Fruit fly (Drosophila melanogaster) whole organism, pupa: ENCODE measurements around the gene CG8541.

ENCODE experiments used
- CG10348 ChIP-seq: fragments of 200-800 bp; sonication (Bioruptor generic); IDR thresholded peaks from 2 replicates; pipeline ENCODE4 v1.3.6; 2022; ENCODE audit warnings: missing biosample characterization, missing genetic modification characterization
- CG12605 ChIP-seq: fragments of 200-800 bp; sonication (Bioruptor generic); IDR thresholded peaks from 2 replicates; pipeline ENCODE4 v1.3.6; 2022; ENCODE audit warnings: missing biosample characterization, missing genetic modification characterization
- CG13204 ChIP-seq: fragments of 200-800 bp; sonication (Bioruptor generic); optimal IDR thresholded peaks from 2 replicates; lab custom pipeline; 2018; ENCODE audit warnings: missing biosample characterization, mild to moderate bottlenecking, missing genetic modification characterization, moderate library complexity
- CG14655 ChIP-seq: fragments of 200-800 bp; sonication (Bioruptor generic); optimal IDR thresholded peaks from 3 replicates; lab custom pipeline; 2017; ENCODE audit warnings: mild to moderate bottlenecking, missing biosample characterization, missing genetic modification reagents, missing genetic modification characterization
- CG15710 ChIP-seq: fragments of 200-800 bp; sonication (Bioruptor generic); optimal IDR thresholded peaks from 2 replicates; lab custom pipeline; 2018; ENCODE audit warnings: missing biosample characterization, mild to moderate bottlenecking, missing genetic modification characterization, moderate library complexity
- CG17806 ChIP-seq: fragments of 200-800 bp; sonication (Bioruptor generic); optimal IDR thresholded peaks from 2 replicates; lab custom pipeline; 2018; ENCODE audit warnings: missing biosample characterization, mild to moderate bottlenecking, missing genetic modification characterization, moderate library complexity
- CG32121 ChIP-seq: fragments of 200-800 bp; sonication (Bioruptor generic); IDR thresholded peaks from 2 replicates; pipeline ENCODE4 v1.3.6; 2022; ENCODE audit warnings: missing biosample characterization, missing genetic modification characterization
- CG34367 ChIP-seq: fragments of 200-800 bp; sonication (Bioruptor generic); optimal IDR thresholded peaks from 2 replicates; lab custom pipeline; 2018; ENCODE audit warnings: missing biosample characterization, mild to moderate bottlenecking, missing genetic modification characterization
- CG4496 ChIP-seq: fragments of 200-800 bp; sonication (Bioruptor generic); IDR thresholded peaks from 3 replicates; pipeline ENCODE4 v1.3.6; 2022; ENCODE audit warnings: missing biosample characterization, missing genetic modification characterization
- CG8159 ChIP-seq: fragments of 200-800 bp; sonication (Bioruptor generic); optimal IDR thresholded peaks from 3 replicates; lab custom pipeline; 2018; ENCODE audit warnings: missing biosample characterization, mild to moderate bottlenecking, missing genetic modification characterization, moderate library complexity
- CG8301 ChIP-seq: fragments of 200-800 bp; sonication (Bioruptor generic); optimal IDR thresholded peaks from 2 replicates; lab custom pipeline; 2018; ENCODE audit warnings: missing biosample characterization, mild to moderate bottlenecking, missing genetic modification characterization
- CG9948 ChIP-seq: fragments of 200-800 bp; sonication (Bioruptor generic); optimal IDR thresholded peaks from 2 replicates; lab custom pipeline; 2018; ENCODE audit warnings: missing biosample characterization, mild to moderate bottlenecking, missing genetic modification characterization, moderate library complexity
- D1 ChIP-seq: fragments of 200-800 bp; sonication (Bioruptor generic); optimal IDR thresholded peaks from 2 replicates; lab custom pipeline; 2018; ENCODE audit warnings: missing biosample characterization, mild to moderate bottlenecking, missing genetic modification characterization, moderate library complexity
- EcR ChIP-seq: fragments of 200-800 bp; sonication (Bioruptor generic); optimal IDR thresholded peaks from 3 replicates; lab custom pipeline; 2019; ENCODE audit warnings: missing biosample characterization, missing genetic modification characterization, mild to moderate bottlenecking, moderate library complexity, missing genetic modification reagents
- Ets98B ChIP-seq: fragments of 200-800 bp; sonication (Bioruptor generic); IDR thresholded peaks from 2 replicates; pipeline ENCODE4 v1.3.6; 2022; ENCODE audit warnings: missing biosample characterization, missing genetic modification characterization
- Pif1A ChIP-seq: fragments of 200-800 bp; sonication (Bioruptor generic); optimal IDR thresholded peaks from 3 replicates; lab custom pipeline; 2016; ENCODE audit warnings: missing biosample characterization, missing genetic modification characterization
- Pif1B ChIP-seq: fragments of 200-800 bp; sonication (Bioruptor generic); optimal IDR thresholded peaks from 3 replicates; lab custom pipeline; 2016; ENCODE audit warnings: missing biosample characterization, missing genetic modification characterization
- Snoo ChIP-seq: fragments of 200-800 bp; sonication (Bioruptor generic); optimal IDR thresholded peaks from 3 replicates; lab custom pipeline; 2017; ENCODE audit warnings: missing biosample characterization, mild to moderate bottlenecking, missing genetic modification characterization, inconsistent platforms
- fd96Ca ChIP-seq: fragments of 200-800 bp; sonication (Bioruptor generic); IDR thresholded peaks from 3 replicates; pipeline ENCODE4 v1.3.6; 2022; ENCODE audit warnings: missing biosample characterization, missing genetic modification characterization
- gl ChIP-seq: fragments of 200-800 bp; sonication (Bioruptor generic); optimal IDR thresholded peaks from 2 replicates; lab custom pipeline; 2018; ENCODE audit warnings: missing biosample characterization, mild to moderate bottlenecking, missing genetic modification characterization
- rn ChIP-seq: fragments of 200-800 bp; sonication (Bioruptor generic); IDR thresholded peaks from 2 replicates; pipeline ENCODE4 v1.3.6; 2022; ENCODE audit warnings: missing biosample characterization, missing genetic modification characterization

CG8541 gene

dm6 chr3L:7450553-7450952, 20.8 kb upstream of the CG8541 start, which contains the start of gene CG33278:
CG33278 (plus strand) TSS chr3L:7450853.
- no peak for TF ChIP-seq CG13204 (GFP tag; lab: Kevin White, UChicago)
- TF ChIP-seq Ets98B (GFP tag; lab: Robert Waterston, UW): no peak
- no peak for TF ChIP-seq fd96Ca
- no peak for TF ChIP-seq CG9948 (tag; lab: Kevin White, UChicago)
- no peak for TF ChIP-seq CG12605 (GFP tag; lab: Robert Waterston, UW)

- TF ChIP-seq Pif1B (no peak), Pif1A (no peak), CG14655 (GFP tag; lab: Kevin White, UChicago) (no peak), CG8301 (tag; lab: Kevin White, UChicago) (no peak), CG17806 (no peak), rn (no peak), CG10348 (GFP tag; lab: Robert Waterston, UW) (no peak)
Measured at dm6 chr3L:7455849-7456248, 15.5 kb upstream of the CG8541 start, which contains the start of gene ppk26. ppk26 (plus strand) TSS chr3L:7456149.

dm6 chr3L:7465209-7465608, 6.2 kb upstream of the CG8541 start, which contains the start of the genes CG42660, CG42661 and Tsp66A:
CG42660 (plus strand) TSS chr3L:7465509.
CG42661 (plus strand) TSS chr3L:7465509.
Tsp66A (plus strand) TSS chr3L:7465509.
- TF ChIP-seq CG34367 (tag; lab: Kevin White, UChicago): no peak
- no peak for TF ChIP-seq Snoo (tag; lab: Kevin White, UChicago)
- no peak for TF ChIP-seq CG14655 (GFP tag; lab: Kevin White, UChicago)
- no peak for TF ChIP-seq CG9948 (tag; lab: Kevin White, UChicago)
- no peak for TF ChIP-seq rn
- TF ChIP-seq CG15710 (tag; lab: Kevin White, UChicago): no peak
- TF ChIP-seq CG10348 (GFP tag; lab: Robert Waterston, UW): no peak
- TF ChIP-seq CG8301 (tag; lab: Kevin White, UChicago): no peak
- no peak for TF ChIP-seq CG12605 (GFP tag; lab: Robert Waterston, UW)
- no peak for TF ChIP-seq EcR (GFP tag; lab: Kevin White, UChicago)
- TF ChIP-seq Pif1A: no peak
- TF ChIP-seq CG17806: no peak

- no peak for TF ChIP-seq fd96Ca
- TF ChIP-seq CG17806: no peak
- no peak for TF ChIP-seq CG15710 (tag; lab: Kevin White, UChicago)
- TF ChIP-seq D1 (tag; lab: Kevin White, UChicago): no peak
Measured at dm6 chr3L:7470202-7470601, 1.2 kb upstream of the CG8541 start, which contains the start of gene CG8543. CG8543 (minus strand) TSS chr3L:7470302.

dm6 chr3L:7475270-7475669, 3.9 kb downstream of the CG8541 start, which contains the start of gene CG43292:
CG43292 (plus strand) TSS chr3L:7475570.
- no peak for TF ChIP-seq Snoo (tag; lab: Kevin White, UChicago)
- no peak for TF ChIP-seq CG32121 (GFP tag; lab: Robert Waterston, UW)
- no peak for TF ChIP-seq CG14655 (GFP tag; lab: Kevin White, UChicago)
- no peak for TF ChIP-seq Pif1B
- TF ChIP-seq CG12605 (GFP tag; lab: Robert Waterston, UW): no peak

dm6 chr3L:7485667-7486066, 14.3 kb downstream of the CG8541 start, which contains the start of gene mthl6:
mthl6 (plus strand) TSS chr3L:7485967.
- TF ChIP-seq CG10348 (GFP tag; lab: Robert Waterston, UW) (no peak), fd96Ca (no peak), CG4496 (GFP tag; lab: Robert Waterston, UW) (no peak), CG32121 (GFP tag; lab: Robert Waterston, UW) (no peak), CG8301 (tag; lab: Kevin White, UChicago) (no peak), CG9948 (tag; lab: Kevin White, UChicago) (no peak), CG14655 (GFP tag; lab: Kevin White, UChicago) (no peak), Snoo (tag; lab: Kevin White, UChicago) (no peak), CG8159 (no peak), EcR (GFP tag; lab: Kevin White, UChicago) (no peak), CG17806 (no peak), CG34367 (tag; lab: Kevin White, UChicago) (no peak), gl (tag; lab: Kevin White, UChicago) (no peak), CG12605 (GFP tag; lab: Robert Waterston, UW) (no peak), rn (no peak), Pif1B (no peak), Pif1A (no peak), CG15710 (tag; lab: Kevin White, UChicago) (no peak), D1 (tag; lab: Kevin White, UChicago) (no peak), Ets98B (GFP tag; lab: Robert Waterston, UW) (no peak)

- TF ChIP-seq Pif1B (no peak), CG4496 (GFP tag; lab: Robert Waterston, UW) (no peak), CG15710 (tag; lab: Kevin White, UChicago) (no peak), EcR (GFP tag; lab: Kevin White, UChicago) (no peak), D1 (tag; lab: Kevin White, UChicago) (no peak), CG14655 (GFP tag; lab: Kevin White, UChicago) (no peak), CG12605 (GFP tag; lab: Robert Waterston, UW) (no peak), Pif1A (no peak), gl (tag; lab: Kevin White, UChicago) (no peak), Ets98B (GFP tag; lab: Robert Waterston, UW) (no peak), CG8301 (tag; lab: Kevin White, UChicago) (no peak), CG9948 (tag; lab: Kevin White, UChicago) (no peak), CG13204 (GFP tag; lab: Kevin White, UChicago) (no peak), CG17806 (no peak), CG32121 (GFP tag; lab: Robert Waterston, UW) (no peak), fd96Ca (no peak), CG34367 (tag; lab: Kevin White, UChicago) (no peak), Snoo (tag; lab: Kevin White, UChicago) (no peak)
Measured at dm6 chr3L:7491564-7491963, 20.2 kb downstream of the CG8541 start, which contains the start of gene Cyp316a1. Cyp316a1 (plus strand) TSS chr3L:7491864.
